In genomic region chr3R:14016758-14017406, dm6 we compare ENCODE assay signal across 1 fruit fly cellular context.
TF ChIP-seq lines count a peak whose summit lies in the region.

No protein-coding gene starts in this region.

TF ChIP-seq in whole organism, embryonic, 481 proteins besides CTCF, POLR2A, EP300 and RAD21 (continued from another document):
- TF ChIP-seq CG2120 (GFP tag; optimal IDR thresholded peaks at IDR 0.05; lab: Kevin White, UChicago) (peak; percentile 48), ham (GFP tag; IDR thresholded peaks at IDR 0.05; lab: Robert Waterston, UW) (no peak), exex (tag; optimal IDR thresholded peaks at IDR 0.05; lab: Kevin White, UChicago) (peak; percentile 4), CG6175 (GFP tag; IDR thresholded peaks at IDR 0.05; lab: Robert Waterston, UW) (no peak), ERR (GFP tag; optimal IDR thresholded peaks at IDR 0.05; lab: Kevin White, UChicago) (no peak), fru (optimal IDR thresholded peaks at IDR 0.05; lab: Kevin White, UChicago) (no peak), dimm (GFP tag; IDR thresholded peaks at IDR 0.05; lab: Robert Waterston, UW) (0 out of 2 replicates have a peak, but pooled peaks have one; percentile 44), CG13287 (GFP tag; IDR thresholded peaks at IDR 0.05; lab: Robert Waterston, UW; ENCODE audit: partially characterized antibody) (no peak), hth (optimal IDR thresholded peaks at IDR 0.05; lab: Kevin White, UChicago) (no peak)
